Worm (Caenorhabditis elegans) whole organism, L1 larva: ENCODE data around the gene srx-134.

Experiments
- C04F5.9 ChIP-seq: sonication (generic microtip); optimal IDR thresholded peaks from 2 replicates; lab custom pipeline; 2016; ENCODE audit warnings: missing genetic modification characterization, missing compliant biosample characterization
- C16A3.4 ChIP-seq: fragments of 150-350 bp; optimal IDR thresholded peaks from 2 replicates; lab custom pipeline; 2014; ENCODE audit warnings: missing biosample characterization, missing genetic modification characterization
- Y116A8C.19 ChIP-seq: sonication (generic microtip); optimal IDR thresholded peaks from 2 replicates; lab custom pipeline; 2016; ENCODE audit warnings: missing compliant biosample characterization, missing genetic modification characterization, borderline replicate concordance
- aha-1 ChIP-seq: fragments of 150-350 bp; optimal IDR thresholded peaks from 2 replicates; lab custom pipeline; 2014; ENCODE audit warnings: missing biosample characterization, missing genetic modification characterization
- alr-1 ChIP-seq: fragments of 200-800 bp; sonication (Bioruptor generic); optimal IDR thresholded peaks from 2 replicates; lab custom pipeline; 2018; ENCODE audit warnings: borderline replicate concordance, mild to moderate bottlenecking, missing genetic modification characterization, missing compliant biosample characterization
- blmp-1 ChIP-seq: fragments of 150-350 bp; optimal IDR thresholded peaks from 2 replicates; lab custom pipeline; 2014; ENCODE audit warnings: missing biosample characterization, missing genetic modification characterization
- ceh-63 ChIP-seq: fragments of 200-800 bp; sonication (Bioruptor generic); optimal IDR thresholded peaks from 2 replicates; lab custom pipeline; 2018; ENCODE audit warnings: mild to moderate bottlenecking, missing genetic modification characterization, missing compliant biosample characterization
- ces-1 ChIP-seq: fragments of 150-350 bp; optimal IDR thresholded peaks from 2 replicates; lab custom pipeline; 2014; ENCODE audit warnings: missing biosample characterization, missing genetic modification reagents, missing genetic modification characterization
- dpl-1 ChIP-seq, 3 experiments: fragments of 150-350 bp in 2 of 3; sonication (generic microtip) in 1 of 3; optimal IDR thresholded peaks; 2 replicates each; lab custom pipeline; 2014 to 2017; ENCODE audit warnings: missing biosample characterization in 3 of 3, missing genetic modification characterization in 3 of 3, missing genetic modification reagents in 3 of 3
- dsc-1 ChIP-seq: sonication (generic microtip); optimal IDR thresholded peaks from 2 replicates; lab custom pipeline; 2016; ENCODE audit warnings: mild to moderate bottlenecking, missing genetic modification characterization, missing compliant biosample characterization
- efl-1 ChIP-seq, 4 experiments: fragments of 150-350 bp; optimal IDR thresholded peaks in 3 of 4; peaks in 1 of 4; 1 replicate in 1 of 4; 2 replicates in 3 of 4; lab custom pipeline; 2014; ENCODE audit warnings: missing biosample characterization in 2 of 4, missing genetic modification characterization in 2 of 4, missing genetic modification reagents in 2 of 4
- elt-2 ChIP-seq: sonication (generic microtip); optimal IDR thresholded peaks from 2 replicates; lab custom pipeline; 2016; ENCODE audit warnings: missing genetic modification characterization, mild to moderate bottlenecking, inconsistent platforms, missing compliant biosample characterization, missing genetic modification reagents
- elt-3 ChIP-seq, 6 experiments: fragments of 150-350 bp in 1 of 6; sonication (generic microtip); optimal IDR thresholded peaks; 2 replicates each; lab custom pipeline; 2017 to 2018; ENCODE audit warnings: missing biosample characterization in 6 of 6, missing genetic modification characterization in 6 of 6, inconsistent platforms in 1 of 6
- hpl-2 ChIP-seq: fragments of 150-350 bp; optimal IDR thresholded peaks from 2 replicates; lab custom pipeline; 2014; ENCODE audit warnings: missing biosample characterization, missing genetic modification reagents, missing genetic modification characterization
- jun-1 ChIP-seq: fragments of 150-350 bp; optimal IDR thresholded peaks from 2 replicates; lab custom pipeline; 2014; ENCODE audit warnings: missing biosample characterization, missing genetic modification reagents, missing genetic modification characterization
- lin-14 ChIP-seq: fragments of 200-800 bp; sonication (Bioruptor generic); optimal IDR thresholded peaks from 2 replicates; lab custom pipeline; 2018; ENCODE audit warnings: mild to moderate bottlenecking, missing genetic modification characterization, moderate library complexity, missing compliant biosample characterization
- lin-15B ChIP-seq: fragments of 150-350 bp; sonication (generic microtip); optimal IDR thresholded peaks from 3 replicates; lab custom pipeline; 2014; ENCODE audit warnings: missing biosample characterization, missing genetic modification characterization
- lin-35 ChIP-seq, 2 experiments: fragments of 150-350 bp; optimal IDR thresholded peaks; 2 replicates each; lab custom pipeline; 2014; ENCODE audit warnings: missing biosample characterization in 2 of 2, missing genetic modification characterization in 2 of 2, missing genetic modification reagents in 2 of 2
- lsy-2 ChIP-seq, 2 experiments: fragments of 150-350 bp; optimal IDR thresholded peaks; 2 replicates each; lab custom pipeline; 2014; ENCODE audit warnings: missing biosample characterization in 2 of 2, missing genetic modification characterization in 2 of 2
- mdl-1 ChIP-seq, 2 experiments: fragments of 150-350 bp; optimal IDR thresholded peaks; 2 replicates each; lab custom pipeline; 2014 to 2017; ENCODE audit warnings: missing biosample characterization in 2 of 2, missing genetic modification characterization in 2 of 2, inconsistent platforms in 1 of 2
- mef-2 ChIP-seq: fragments of 150-350 bp; optimal IDR thresholded peaks from 2 replicates; lab custom pipeline; 2014; ENCODE audit warnings: missing biosample characterization, missing genetic modification characterization
- mep-1 ChIP-seq: fragments of 150-350 bp; optimal IDR thresholded peaks from 2 replicates; lab custom pipeline; 2014; ENCODE audit warnings: missing biosample characterization, missing genetic modification characterization
- nhr-19 ChIP-seq: fragments of 200-800 bp; sonication (Bioruptor generic); conservative IDR thresholded peaks from 2 replicates; pipeline ENCODE4 v1.3.6; 2022; ENCODE audit warnings: missing genetic modification characterization, missing compliant biosample characterization
- nhr-20 ChIP-seq: sonication (generic microtip); optimal IDR thresholded peaks from 2 replicates; lab custom pipeline; 2016; ENCODE audit warnings: mild to moderate bottlenecking, missing genetic modification characterization, missing compliant biosample characterization
- nhr-47 ChIP-seq: sonication (generic microtip); optimal IDR thresholded peaks from 2 replicates; lab custom pipeline; 2016; ENCODE audit warnings: mild to moderate bottlenecking, missing genetic modification characterization, moderate library complexity, missing compliant biosample characterization
- nhr-71 ChIP-seq: sonication (generic microtip); optimal IDR thresholded peaks from 2 replicates; lab custom pipeline; 2016; ENCODE audit warnings: mild to moderate bottlenecking, missing genetic modification characterization, moderate library complexity, missing compliant biosample characterization
- nhr-84 ChIP-seq: sonication (generic microtip); optimal IDR thresholded peaks from 2 replicates; lab custom pipeline; 2017; ENCODE audit warnings: missing biosample characterization, missing genetic modification characterization
- nhr-85 ChIP-seq: sonication (generic microtip); peaks from one replicate; lab custom pipeline; 2016; ENCODE audit warnings: missing genetic modification characterization, inconsistent platforms, missing compliant biosample characterization
- nhr-90 ChIP-seq: sonication (generic microtip); optimal IDR thresholded peaks from 2 replicates; lab custom pipeline; 2016; ENCODE audit warnings: mild to moderate bottlenecking, missing genetic modification characterization, missing compliant biosample characterization; ENCODE audit not compliant: poor library complexity
- pax-3 ChIP-seq: fragments of 200-800 bp; sonication (Bioruptor generic); optimal IDR thresholded peaks from 2 replicates; lab custom pipeline; 2018; ENCODE audit warnings: mild to moderate bottlenecking, missing genetic modification characterization, moderate library complexity, missing compliant biosample characterization
- pqm-1 ChIP-seq: sonication (generic microtip); optimal IDR thresholded peaks from 3 replicates; lab custom pipeline; 2017; ENCODE audit warnings: missing biosample characterization, missing genetic modification characterization
- rnt-1 ChIP-seq: sonication (generic microtip); optimal IDR thresholded peaks from 2 replicates; lab custom pipeline; 2016; ENCODE audit warnings: mild to moderate bottlenecking, missing genetic modification characterization, moderate library complexity, missing compliant biosample characterization
- skn-1 ChIP-seq: fragments of 150-350 bp; optimal IDR thresholded peaks from 2 replicates; lab custom pipeline; 2014; ENCODE audit warnings: missing biosample characterization, missing genetic modification characterization
- snu-23 ChIP-seq: sonication (generic microtip); optimal IDR thresholded peaks from 2 replicates; lab custom pipeline; 2016; ENCODE audit warnings: missing genetic modification characterization, missing compliant biosample characterization
- sptf-1 ChIP-seq: fragments of 150-350 bp; optimal IDR thresholded peaks from 2 replicates; lab custom pipeline; 2014; ENCODE audit warnings: missing biosample characterization, missing genetic modification characterization
- tbx-2 ChIP-seq: sonication (generic microtip); optimal IDR thresholded peaks from 2 replicates; lab custom pipeline; 2016; ENCODE audit warnings: missing genetic modification characterization, missing compliant biosample characterization
- unc-86 ChIP-seq: sonication (generic microtip); optimal IDR thresholded peaks from 2 replicates; lab custom pipeline; 2016; ENCODE audit warnings: missing genetic modification characterization, missing compliant biosample characterization
- zip-4 ChIP-seq: fragments of 200-800 bp; sonication (Bioruptor generic); optimal IDR thresholded peaks from 2 replicates; lab custom pipeline; 2018; ENCODE audit warnings: mild to moderate bottlenecking, missing genetic modification characterization, moderate library complexity, missing compliant biosample characterization

Gene srx-134

DNA sequence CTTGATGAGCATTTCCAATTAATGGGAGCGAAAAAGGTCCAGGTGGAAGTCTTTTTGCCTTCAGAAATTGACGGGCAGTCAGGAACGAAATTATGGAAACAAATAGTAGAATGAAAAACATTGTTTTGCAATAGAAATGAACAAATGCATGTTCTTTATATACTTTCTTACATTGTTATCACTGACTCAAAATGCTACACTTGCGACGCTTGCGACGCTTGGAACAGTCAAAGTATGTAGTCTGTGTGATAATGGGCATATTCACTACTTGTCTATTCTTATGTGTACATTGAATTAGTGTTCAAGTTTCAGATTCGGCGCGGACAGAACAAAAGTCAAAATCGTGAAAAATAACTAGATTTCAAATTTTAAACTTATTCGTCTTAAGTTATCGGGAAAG, 42.1 kb upstream of the srx-134 start, which contains the start of gene cyp-35C1:
TSS of gene cyp-35C1 (minus strand) at position 132 of the 400 bp plus-strand sequence.
- TF ChIP-seq elt-2 (tag; lab: Kevin White, UChicago) (peak; percentile 2), dpl-1 (GFP tag; optimal IDR thresholded peaks at IDR 0.05; lab: Kevin White, UChicago) (no peak), ces-1 (no peak), dsc-1 (no peak), sptf-1 (tag; lab: Kevin White, UChicago) (no peak), mef-2 (no peak), rnt-1 (tag; lab: Kevin White, UChicago) (no peak)

- TF ChIP-seq elt-3 (tag; optimal IDR thresholded peaks at IDR 0.05; lab: Kevin White, UChicago) (no peak), elt-2 (tag; lab: Kevin White, UChicago) (peak; percentile 85), Y116A8C.19 (no peak), lin-35 (GFP tag; optimal IDR thresholded peaks at IDR 0.05; lab: Kevin White, UChicago) (peak in 1 of 2 experiments; percentile 48), pqm-1 (peak; percentile 93), jun-1 (tag; lab: Kevin White, UChicago) (peak; percentile 9), tbx-2 (no peak)
These were observed 37.3 kb upstream of the srx-134 start for ce11 chrV:13893583-13893982.

- TF ChIP-seq tbx-2 (peak; percentile 44), elt-3 (tag; optimal IDR thresholded peaks at IDR 0.05; lab: Kevin White, UChicago) (peak in 2 of 6 experiments; percentile 49 to 81), lin-15B (tag; lab: Kevin White, UChicago) (no peak), mdl-1 (tag; optimal IDR thresholded peaks at IDR 0.05; lab: Kevin White, UChicago) (peak in 1 of 2 experiments; percentile 61), zip-4 (GFP tag; lab: Kevin White, UChicago) (no peak), C04F5.9 (tag; lab: Kevin White, UChicago) (no peak), aha-1 (tag; lab: Kevin White, UChicago) (no peak), nhr-71 (tag; lab: Kevin White, UChicago) (peak; percentile 75), ceh-63 (GFP tag; lab: Kevin White, UChicago) (no peak), alr-1 (tag; lab: Kevin White, UChicago) (no peak), efl-1 (optimal IDR thresholded peaks at IDR 0.05; lab: Kevin White, UChicago) (peak; percentile 4 to 22), efl-1 (GFP tag; optimal IDR thresholded peaks at IDR 0.05 in 1 of 2; lab: Kevin White, UChicago) (peak; percentile 10 to 88), hpl-2 (no peak), snu-23 (GFP tag; lab: Kevin White, UChicago) (peak; percentile 65), nhr-20 (tag; lab: Kevin White, UChicago) (peak; percentile 68), jun-1 (tag; lab: Kevin White, UChicago) (no peak), blmp-1 (tag; lab: Kevin White, UChicago) (peak; percentile 83), nhr-84 (no peak), Y116A8C.19 (no peak), ces-1 (no peak), rnt-1 (tag; lab: Kevin White, UChicago) (peak; percentile 43), elt-2 (tag; lab: Kevin White, UChicago) (peak; percentile 77), skn-1 (peak; percentile 48), nhr-85 (peak; percentile 77), lsy-2 (tag; optimal IDR thresholded peaks at IDR 0.05; lab: Kevin White, UChicago) (peak in 1 of 2 experiments; percentile 42), dpl-1 (GFP tag; optimal IDR thresholded peaks at IDR 0.05; lab: Kevin White, UChicago) (peak in 2 of 3 experiments; percentile 22 to 55), mep-1 (peak; percentile 46), nhr-90 (tag; lab: Kevin White, UChicago) (peak; percentile 14), C16A3.4 (peak; percentile 20), lin-14 (GFP tag; lab: Kevin White, UChicago) (peak; percentile 69), lin-35 (GFP tag; optimal IDR thresholded peaks at IDR 0.05; lab: Kevin White, UChicago) (peak; percentile 23 to 57), unc-86 (tag; lab: Kevin White, UChicago) (no peak), nhr-19 (peak; percentile 53), pax-3 (tag; lab: Kevin White, UChicago) (no peak), mef-2 (no peak), nhr-47 (no peak)
These were observed 36.4 kb upstream of the srx-134 start, which contains the start of gene sptl-3 for ce11 chrV:13892457-13893375. TSS of gene sptl-3 (plus strand) at chrV:13893325.
